Worm (Caenorhabditis elegans) whole organism, L2 larva: Measurements from ENCODE around the gene egl-21.

Experiments used
- ZK546.5 ChIP-seq: sonication (generic microtip); optimal IDR thresholded peaks from 2 replicates; lab custom pipeline; 2017; ENCODE audit warnings: missing biosample characterization, missing genetic modification characterization
- aly-2 ChIP-seq: fragments of 150-350 bp; optimal IDR thresholded peaks from 2 replicates; lab custom pipeline; 2014; ENCODE audit warnings: missing biosample characterization, missing genetic modification characterization
- ceh-82 ChIP-seq: fragments of 150-350 bp; optimal IDR thresholded peaks from 2 replicates; lab custom pipeline; 2014; ENCODE audit warnings: missing biosample characterization, missing genetic modification characterization
- egl-27 ChIP-seq: sonication (generic microtip); optimal IDR thresholded peaks from 3 replicates; lab custom pipeline; 2017; ENCODE audit warnings: missing biosample characterization, missing genetic modification reagents, missing genetic modification characterization
- nhr-11 ChIP-seq: fragments of 150-350 bp; optimal IDR thresholded peaks from 2 replicates; lab custom pipeline; 2014; ENCODE audit warnings: missing biosample characterization, missing genetic modification characterization
- nhr-237 ChIP-seq: fragments of 150-350 bp; optimal IDR thresholded peaks from 2 replicates; lab custom pipeline; 2014; ENCODE audit warnings: missing biosample characterization, missing genetic modification characterization
- ztf-11 ChIP-seq: sonication (generic microtip); optimal IDR thresholded peaks from 2 replicates; lab custom pipeline; 2017; ENCODE audit warnings: missing biosample characterization, missing genetic modification characterization

DNA sequence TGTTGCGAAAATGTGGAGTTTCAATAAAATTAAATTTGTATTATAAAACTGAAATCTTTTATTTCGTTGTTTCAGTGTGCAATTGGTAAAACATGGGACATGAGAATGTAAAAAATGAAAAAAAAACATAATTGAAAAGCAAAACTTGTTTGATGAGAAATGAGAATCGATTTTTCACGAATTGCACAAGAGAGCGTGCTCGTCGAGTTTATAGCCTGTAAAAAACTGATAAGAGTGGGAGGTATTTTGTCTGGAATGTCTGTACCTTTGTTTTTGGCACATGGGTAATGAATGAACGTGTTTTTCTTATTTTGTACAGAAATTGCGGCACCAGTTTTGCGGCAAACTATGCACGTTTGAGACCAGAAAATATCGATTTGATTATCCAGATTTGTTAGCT, 941 bp upstream of the egl-21 start:
- no peak for TF ChIP-seq ZK546.5
- TF ChIP-seq nhr-11 (tag; lab: Kevin White, UChicago): no peak
- no peak for TF ChIP-seq ceh-82 (tag; lab: Kevin White, UChicago)
- no peak for TF ChIP-seq aly-2 (tag; lab: Kevin White, UChicago)
- TF ChIP-seq egl-27 (tag; lab: Kevin White, UChicago): no peak
- TF ChIP-seq ztf-11 (tag; lab: Kevin White, UChicago): no peak
- TF ChIP-seq nhr-237 (tag; lab: Kevin White, UChicago): no peak
